Fruit fly (Drosophila melanogaster) whole organism, embryonic: ENCODE results near the gene CG10383.

Experiments used
- Abd-B ChIP-seq: fragments of 200-800 bp; sonication (Bioruptor generic); optimal IDR thresholded peaks from 2 replicates; lab custom pipeline; 2018; ENCODE audit warnings: missing biosample characterization, mild to moderate bottlenecking, missing genetic modification characterization, moderate library complexity
- CG10209 ChIP-seq: fragments of 200-800 bp; sonication (Bioruptor generic); optimal IDR thresholded peaks from 3 replicates; lab custom pipeline; 2017; ENCODE audit warnings: missing biosample characterization, mild to moderate bottlenecking, missing genetic modification characterization, missing genetic modification reagents
- CG10366 ChIP-seq: fragments of 200-800 bp; sonication (Bioruptor generic); IDR thresholded peaks from 2 replicates; pipeline ENCODE4 v1.3.6; 2022; ENCODE audit warnings: missing biosample characterization, missing genetic modification characterization
- CG10979 ChIP-seq: fragments of 200-800 bp; sonication (Bioruptor generic); optimal IDR thresholded peaks from 2 replicates; lab custom pipeline; 2018; ENCODE audit warnings: missing biosample characterization, mild to moderate bottlenecking, missing genetic modification characterization, moderate library complexity
- CG11504 ChIP-seq: fragments of 200-800 bp; sonication (Bioruptor generic); optimal IDR thresholded peaks from 3 replicates; lab custom pipeline; 2019; ENCODE audit warnings: missing biosample characterization, mild to moderate bottlenecking, missing genetic modification characterization, moderate library complexity
- CG12155 ChIP-seq: fragments of 200-800 bp; sonication (Bioruptor generic); optimal IDR thresholded peaks from 3 replicates; lab custom pipeline; 2016; ENCODE audit warnings: missing biosample characterization, missing genetic modification characterization
- CG13775 ChIP-seq: fragments of 200-800 bp; sonication (Bioruptor generic); optimal IDR thresholded peaks from 3 replicates; lab custom pipeline; 2017; ENCODE audit warnings: missing biosample characterization, mild to moderate bottlenecking, missing genetic modification characterization
- CG14441 ChIP-seq: fragments of 200-800 bp; sonication (Bioruptor generic); IDR thresholded peaks from 2 replicates; pipeline ENCODE4 v1.3.6; 2022; ENCODE audit warnings: missing biosample characterization, missing genetic modification characterization
- CG1529 ChIP-seq: fragments of 200-800 bp; sonication (Bioruptor generic); optimal IDR thresholded peaks from 3 replicates; lab custom pipeline; 2018; ENCODE audit warnings: missing biosample characterization, missing genetic modification characterization
- CG15601 ChIP-seq: fragments of 200-800 bp; sonication (Bioruptor generic); optimal IDR thresholded peaks from 3 replicates; lab custom pipeline; 2019; ENCODE audit warnings: missing biosample characterization, mild to moderate bottlenecking, missing genetic modification characterization, moderate library complexity
- CG15696 ChIP-seq: fragments of 200-800 bp; sonication (Bioruptor generic); optimal IDR thresholded peaks from 2 replicates; lab custom pipeline; 2019; ENCODE audit warnings: missing biosample characterization, mild to moderate bottlenecking, missing genetic modification characterization, moderate library complexity
- CG1647 ChIP-seq: fragments of 200-800 bp; sonication (Bioruptor generic); optimal IDR thresholded peaks from 3 replicates; lab custom pipeline; 2016; ENCODE audit warnings: missing biosample characterization, missing genetic modification characterization
- CG17385 ChIP-seq: fragments of 200-800 bp; sonication (Bioruptor generic); optimal IDR thresholded peaks from 3 replicates; lab custom pipeline; 2018; ENCODE audit warnings: missing biosample characterization, mild to moderate bottlenecking, missing genetic modification characterization
- CG30403 ChIP-seq: fragments of 200-800 bp; sonication (Bioruptor generic); optimal IDR thresholded peaks from 3 replicates; lab custom pipeline; 2016; ENCODE audit warnings: missing biosample characterization, missing genetic modification characterization
- CG31365 ChIP-seq: fragments of 200-800 bp; sonication (Bioruptor generic); optimal IDR thresholded peaks from 2 replicates; lab custom pipeline; 2018; ENCODE audit warnings: missing biosample characterization, mild to moderate bottlenecking, missing genetic modification characterization
- CG3726 ChIP-seq: fragments of 200-800 bp; sonication (Bioruptor generic); IDR thresholded peaks from 3 replicates; pipeline ENCODE4, ENCODE4 v1.3.6; 2022; ENCODE audit warnings: missing biosample characterization, missing genetic modification characterization
- CG4328 ChIP-seq: fragments of 200-800 bp; sonication (Bioruptor generic); optimal IDR thresholded peaks from 3 replicates; lab custom pipeline; 2017; ENCODE audit warnings: missing biosample characterization, missing genetic modification reagents, missing genetic modification characterization
- CG4820 ChIP-seq: fragments of 200-800 bp; sonication (Bioruptor generic); optimal IDR thresholded peaks from 3 replicates; lab custom pipeline; 2016; ENCODE audit warnings: missing biosample characterization, missing genetic modification characterization
- CG6254 ChIP-seq: fragments of 200-800 bp; sonication (Bioruptor generic); optimal IDR thresholded peaks from 3 replicates; lab custom pipeline; 2017; ENCODE audit warnings: mild to moderate bottlenecking, missing biosample characterization, missing genetic modification reagents, missing genetic modification characterization
- CG6689 ChIP-seq: fragments of 200-800 bp; sonication (Bioruptor generic); IDR thresholded peaks from 2 replicates; pipeline ENCODE4 v1.3.6; 2022; ENCODE audit warnings: missing biosample characterization, missing genetic modification characterization
- Camta ChIP-seq: fragments of 200-800 bp; sonication (Bioruptor generic); optimal IDR thresholded peaks from 2 replicates; lab custom pipeline; 2016; ENCODE audit warnings: missing biosample characterization, missing genetic modification characterization
- CkIIα-i1 ChIP-seq: fragments of 200-800 bp; sonication (Bioruptor generic); IDR thresholded peaks from 2 replicates; pipeline ENCODE4 v1.3.6; 2022; ENCODE audit warnings: missing biosample characterization, missing genetic modification characterization
- Dref ChIP-seq: fragments of 200-800 bp; sonication (Bioruptor generic); IDR thresholded peaks from 2 replicates; pipeline ENCODE4 v1.3.6; 2022; ENCODE audit warnings: missing biosample characterization, missing genetic modification characterization
- Ets97D ChIP-seq: fragments of 200-800 bp; sonication (Bioruptor generic); optimal IDR thresholded peaks from 3 replicates; lab custom pipeline; 2016; ENCODE audit warnings: missing biosample characterization, missing genetic modification characterization
- GATAe ChIP-seq: fragments of 200-800 bp; sonication (Bioruptor generic); conservative IDR thresholded peaks from 2 replicates; pipeline ENCODE4 v1.3.6; 2022; ENCODE audit warnings: missing biosample characterization, missing genetic modification characterization
- Hmr ChIP-seq: fragments of 200-800 bp; sonication (Bioruptor generic); optimal IDR thresholded peaks from 3 replicates; lab custom pipeline; 2017; ENCODE audit warnings: mild to moderate bottlenecking, missing biosample characterization, missing genetic modification reagents, missing genetic modification characterization
- Hmx ChIP-seq: fragments of 200-800 bp; sonication (Bioruptor generic); optimal IDR thresholded peaks from 2 replicates; lab custom pipeline; 2016; ENCODE audit warnings: missing biosample characterization, missing genetic modification characterization
- Lpt ChIP-seq: fragments of >200 bp; optimal IDR thresholded peaks from 2 replicates; lab custom pipeline; 2018; ENCODE audit warnings: missing biosample characterization, missing genetic modification characterization
- Meics ChIP-seq: fragments of 200-800 bp; sonication (Bioruptor generic); optimal IDR thresholded peaks from 2 replicates; lab custom pipeline; 2017; ENCODE audit warnings: missing biosample characterization, mild to moderate bottlenecking, missing genetic modification characterization
- Nf-YC ChIP-seq: fragments of 200-800 bp; optimal IDR thresholded peaks from 3 replicates; lab custom pipeline; 2019; ENCODE audit warnings: missing biosample characterization, mild to moderate bottlenecking, missing genetic modification characterization, moderate library complexity
- NfI ChIP-seq: fragments of 200-800 bp; sonication (Bioruptor generic); optimal IDR thresholded peaks from 3 replicates; lab custom pipeline; 2018; ENCODE audit warnings: missing biosample characterization, mild to moderate bottlenecking, missing genetic modification characterization, moderate library complexity
- Pdp1 ChIP-seq, 2 experiments: fragments of 200-800 bp; sonication (Bioruptor generic); optimal IDR thresholded peaks; 3 replicates each; lab custom pipeline; 2016; ENCODE audit warnings: missing biosample characterization in 2 of 2, missing genetic modification characterization in 2 of 2, mild to moderate bottlenecking in 1 of 2, moderate library complexity in 1 of 2
- Ravus ChIP-seq: fragments of 200-800 bp; sonication (Bioruptor generic); IDR thresholded peaks from 2 replicates; pipeline ENCODE4 v1.3.6; 2022; ENCODE audit warnings: missing biosample characterization, missing genetic modification characterization
- Sox102F ChIP-seq: fragments of 200-800 bp; sonication (Bioruptor generic); optimal IDR thresholded peaks from 2 replicates; lab custom pipeline; 2018; ENCODE audit warnings: missing biosample characterization, mild to moderate bottlenecking, missing genetic modification characterization, moderate library complexity
- TFAM ChIP-seq: fragments of 200-800 bp; sonication (Bioruptor generic); optimal IDR thresholded peaks from 2 replicates; lab custom pipeline; 2017; ENCODE audit warnings: missing biosample characterization, missing genetic modification characterization, inconsistent platforms
- Xrp1 ChIP-seq: fragments of 200-800 bp; sonication (Bioruptor generic); IDR thresholded peaks from 2 replicates; pipeline ENCODE4 v1.3.6; 2022; ENCODE audit warnings: missing biosample characterization, missing genetic modification characterization
- az2 ChIP-seq: fragments of 200-800 bp; sonication (Bioruptor generic); optimal IDR thresholded peaks from 3 replicates; lab custom pipeline; 2016; ENCODE audit warnings: missing biosample characterization, missing genetic modification characterization
- cwo ChIP-seq: fragments of 200-800 bp; sonication (Bioruptor generic); optimal IDR thresholded peaks from 3 replicates; lab custom pipeline; 2017; ENCODE audit warnings: missing biosample characterization, missing genetic modification characterization, mild to moderate bottlenecking, moderate library complexity, missing genetic modification reagents
- esg ChIP-seq: fragments of 200-800 bp; sonication (Bioruptor generic); conservative IDR thresholded peaks from 2 replicates; pipeline ENCODE4 v1.3.6; 2022; ENCODE audit warnings: missing biosample characterization, missing genetic modification characterization
- gfzf ChIP-seq: fragments of 200-800 bp; sonication (Bioruptor generic); optimal IDR thresholded peaks from 2 replicates; lab custom pipeline; 2016; ENCODE audit warnings: missing biosample characterization, mild to moderate bottlenecking, missing genetic modification characterization, moderate library complexity
- grau ChIP-seq: fragments of 200-800 bp; optimal IDR thresholded peaks from 3 replicates; lab custom pipeline; 2019; ENCODE audit warnings: missing biosample characterization, mild to moderate bottlenecking, missing genetic modification characterization, moderate library complexity
- h ChIP-seq: fragments of >200 bp; optimal IDR thresholded peaks from 2 replicates; lab custom pipeline; 2017
- ham ChIP-seq: fragments of 200-800 bp; sonication (Bioruptor generic); IDR thresholded peaks from 2 replicates; pipeline ENCODE4 v1.3.6; 2022; ENCODE audit warnings: missing biosample characterization, missing genetic modification characterization
- hbn ChIP-seq: fragments of 200-800 bp; sonication (Bioruptor generic); IDR thresholded peaks from 2 replicates; pipeline ENCODE4 v1.3.6; 2022; ENCODE audit warnings: missing biosample characterization, missing genetic modification characterization; ENCODE audit not compliant: partially characterized antibody
- lov ChIP-seq, 2 experiments: fragments of 200-800 bp in 1 of 2; fragments of >200 bp in 1 of 2; sonication (Bioruptor generic) in 1 of 2; IDR thresholded peaks in 1 of 2; optimal IDR thresholded peaks in 1 of 2; 2 replicates in 1 of 2; 3 replicates in 1 of 2; pipeline versions ENCODE4 v1.3.6 to Lab custom; 2017 to 2022; ENCODE audit warnings: missing biosample characterization in 1 of 2, missing genetic modification characterization in 1 of 2
- luna ChIP-seq: fragments of 200-800 bp; sonication (Bioruptor generic); optimal IDR thresholded peaks from 2 replicates; lab custom pipeline; 2016; ENCODE audit warnings: missing biosample characterization, missing genetic modification characterization
- nau ChIP-seq: fragments of 200-800 bp; sonication (Bioruptor generic); optimal IDR thresholded peaks from 3 replicates; lab custom pipeline; 2017; ENCODE audit warnings: missing biosample characterization, mild to moderate bottlenecking, missing genetic modification characterization, missing genetic modification reagents
- pho ChIP-seq: fragments of 200-800 bp; sonication (Bioruptor generic); optimal IDR thresholded peaks from 2 replicates; lab custom pipeline; 2016; ENCODE audit warnings: missing biosample characterization, missing genetic modification characterization
- psq ChIP-seq: fragments of 200-800 bp; sonication (Bioruptor generic); optimal IDR thresholded peaks from 2 replicates; lab custom pipeline; 2017; ENCODE audit warnings: missing biosample characterization, missing genetic modification characterization
- vnd ChIP-seq: fragments of 200-800 bp; sonication (Bioruptor generic); IDR thresholded peaks from 3 replicates; pipeline ENCODE4 v1.3.6; 2022; ENCODE audit warnings: missing biosample characterization, missing genetic modification characterization; ENCODE audit not compliant: partially characterized antibody
- wdn ChIP-seq: fragments of 200-800 bp; sonication (Bioruptor generic); IDR thresholded peaks from 2 replicates; pipeline ENCODE4 v1.3.6; 2022; ENCODE audit warnings: missing biosample characterization, missing genetic modification characterization

Gene CG10383

dm6 chr2L:18653328-18653675, 42.1 kb downstream of the CG10383 start (continued):
- TF ChIP-seq az2 (GFP tag; lab: Kevin White, UChicago) (peak; percentile 50), CG15696 (tag; lab: Kevin White, UChicago) (peak; percentile 59), CG10209 (GFP tag; lab: Kevin White, UChicago) (peak; percentile 12), CG4328 (GFP tag; lab: Kevin White, UChicago) (no peak), Lpt (GFP tag; lab: Kevin White, UChicago) (no peak), Meics (GFP tag; lab: Kevin White, UChicago) (peak; percentile 44), Abd-B (peak; percentile 70), CG30403 (peak; percentile 65), lov (optimal IDR thresholded peaks at IDR 0.05; lab: Kevin White, UChicago) (no peak), lov (GFP tag; IDR thresholded peaks at IDR 0.05; lab: Robert Waterston, UW) (peak; percentile 94), CG14441 (GFP tag; lab: Robert Waterston, UW) (peak; percentile 67), CG10366 (GFP tag; lab: Robert Waterston, UW) (peak; percentile 66), Sox102F (GFP tag; lab: Kevin White, UChicago) (peak; percentile 65), nau (peak; percentile 52), Nf-YC (tag; lab: Kevin White, UChicago) (no peak), cwo (GFP tag; lab: Kevin White, UChicago) (peak; percentile 37), Ravus (no peak), TFAM (GFP tag; lab: Kevin White, UChicago) (peak; percentile 42), grau (tag; lab: Kevin White, UChicago) (peak; percentile 48), CG6254 (GFP tag; lab: Kevin White, UChicago) (peak; percentile 78), CG3726 (GFP tag; lab: Robert Waterston, UW) (peak; percentile 48; the same call in 1 of the 3 replicates), luna (GFP tag; lab: Kevin White, UChicago) (no peak), CG1647 (peak; percentile 78), CG17385 (peak; percentile 28), Pdp1 (GFP tag; optimal IDR thresholded peaks at IDR 0.05; lab: Kevin White, UChicago) (peak; percentile 51 to 75), Dref (GFP tag; lab: Robert Waterston, UW) (no peak), CG31365 (tag; lab: Kevin White, UChicago) (peak; percentile 20), Ets97D (GFP tag; lab: Kevin White, UChicago) (peak; percentile 36), wdn (GFP tag; lab: Robert Waterston, UW) (no peak), CG4820 (GFP tag; lab: Kevin White, UChicago) (peak; percentile 85), esg (peak; percentile 64), CG6689 (GFP tag; lab: Robert Waterston, UW) (peak; percentile 84), psq (peak; percentile 15), h (lab: Kevin White, UChicago) (no peak), CG11504 (tag; lab: Kevin White, UChicago) (peak; percentile 64), gfzf (no peak), pho (GFP tag; lab: Kevin White, UChicago) (no peak), CG13775 (no peak), CkIIα-i1 (GFP tag; lab: Robert Waterston, UW) (no peak), CG10979 (tag; lab: Kevin White, UChicago) (peak; percentile 87), CG15601 (tag; lab: Kevin White, UChicago) (peak; percentile 84), Hmr (no peak), Hmx (GFP tag; lab: Kevin White, UChicago) (no peak), Xrp1 (GFP tag; lab: Robert Waterston, UW) (peak; percentile 92), CG1529 (GFP tag; lab: Kevin White, UChicago) (no peak), NfI (no peak), Camta (peak; percentile 56), vnd (GFP tag; lab: Robert Waterston, UW) (no peak), CG12155 (GFP tag; lab: Kevin White, UChicago) (no peak), GATAe (no peak), hbn (GFP tag; lab: Robert Waterston, UW) (no peak), ham (GFP tag; lab: Robert Waterston, UW) (no peak)
